Fruit fly (Drosophila melanogaster) whole organism, adult: ENCODE measurements around the gene CG3198.

Experiments used
- CG11617 ChIP-seq: fragments of 200-800 bp; sonication (Bioruptor generic); optimal IDR thresholded peaks from 2 replicates; lab custom pipeline; 2017; ENCODE audit warnings: mild to moderate bottlenecking, missing biosample characterization, missing genetic modification reagents, missing genetic modification characterization
- CG7101 ChIP-seq: fragments of 200-800 bp; sonication (Bioruptor generic); optimal IDR thresholded peaks from 2 replicates; lab custom pipeline; 2018; ENCODE audit warnings: missing biosample characterization, mild to moderate bottlenecking, missing genetic modification characterization, moderate library complexity
- cnc ChIP-seq, 2 experiments: fragments of >200 bp; optimal IDR thresholded peaks; 2 replicates each; lab custom pipeline; 2017

DNA sequence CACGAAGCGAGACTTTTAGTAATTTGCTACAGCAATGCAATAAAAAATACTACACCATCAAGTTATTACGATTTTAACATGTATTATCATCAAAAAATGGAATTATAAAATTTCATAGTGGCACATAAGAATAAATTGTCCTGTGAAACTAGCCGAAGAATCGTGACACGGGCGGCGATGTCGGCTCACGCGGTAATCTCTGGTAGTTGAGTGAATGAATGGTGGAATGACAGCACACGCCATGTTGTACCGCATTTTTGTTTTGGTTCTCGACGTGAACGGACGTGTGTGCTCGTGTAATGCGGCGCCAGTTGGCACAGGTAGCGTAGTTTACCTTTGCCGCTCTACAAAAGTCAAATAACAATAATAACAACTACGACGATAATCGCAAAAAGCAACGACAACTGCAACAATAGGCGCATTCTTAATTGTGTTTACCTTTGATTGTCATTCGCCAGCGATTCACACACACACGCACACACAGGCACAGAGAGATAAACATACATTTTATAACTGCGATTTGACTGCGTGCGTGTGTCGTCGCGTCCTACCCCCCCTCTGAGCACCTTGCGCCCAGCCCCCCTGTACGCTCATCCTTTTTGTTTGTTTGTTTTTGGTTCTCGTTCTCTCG is 25.6 kb upstream of the CG3198 start, which contains the start of gene CG14441:
- TF ChIP-seq cnc (optimal IDR thresholded peaks at IDR 0.05; lab: Kevin White, UChicago): no peak
- TF ChIP-seq CG11617 (GFP tag; lab: Kevin White, UChicago): peak; percentile 76
- peak; percentile 78 for TF ChIP-seq CG7101 (tag; lab: Kevin White, UChicago)
